Worm (Caenorhabditis elegans): ENCODE data around the gene str-8.

DNA sequence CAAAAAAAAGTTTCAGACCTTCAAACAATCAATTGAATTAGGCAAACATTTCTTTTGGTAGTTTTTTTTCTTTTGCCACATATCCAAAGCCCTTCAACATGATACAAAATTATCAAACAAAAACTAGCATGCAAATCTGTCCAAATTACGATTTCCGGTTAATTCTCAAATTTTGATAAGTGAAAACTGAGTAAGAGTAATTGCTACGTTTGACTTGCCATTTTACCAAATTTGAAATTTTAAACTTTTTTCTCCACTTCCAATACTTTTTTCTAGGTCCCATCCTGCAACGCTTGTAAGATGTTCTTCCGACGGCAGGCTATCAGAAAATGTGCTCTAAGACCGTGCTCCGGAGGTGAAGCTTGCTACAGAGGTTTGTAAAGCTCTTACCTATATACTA lies 41.3 kb downstream of the str-8 start, which contains the start of gene nhr-223:
- no peak for TF ChIP-seq ceh-44 (GFP tag; IDR thresholded peaks at IDR 0.05)
- TF ChIP-seq unc-39 (tag; optimal IDR thresholded peaks at IDR 0.05): no peak
- no peak for TF ChIP-seq nhr-11 (tag; optimal IDR thresholded peaks at IDR 0.05)
- no peak for TF ChIP-seq mdl-1 (tag; optimal IDR thresholded peaks at IDR 0.05)
- no peak for TF ChIP-seq skn-1 (tag; optimal IDR thresholded peaks at IDR 0.05)
- no peak for TF ChIP-seq fkh-10 (GFP tag; optimal IDR thresholded peaks at IDR 0.05)
- TF ChIP-seq jun-1 (tag; optimal IDR thresholded peaks at IDR 0.05): no peak
- no peak for TF ChIP-seq F26F4.8 (GFP tag; conservative IDR thresholded peaks at IDR 0.05)
- TF ChIP-seq madf-9 (GFP tag; conservative IDR thresholded peaks at IDR 0.05): no peak
- no peak for TF ChIP-seq ceh-82 (tag; optimal IDR thresholded peaks at IDR 0.05)
- no peak for TF ChIP-seq nhr-28 (tag; optimal IDR thresholded peaks at IDR 0.05)
- TF ChIP-seq unc-62 (GFP tag; optimal IDR thresholded peaks at IDR 0.05 in 1 of 2): peak in 1 of 2 experiments; percentile 78
- TF ChIP-seq unc-62 (tag; optimal IDR thresholded peaks at IDR 0.05): no peak
